Worm (Caenorhabditis elegans): ENCODE data around the gene aqp-3.

aqp-3 gene

ce11 chrIV:11008996-11009395, 42.7 kb upstream of the aqp-3 start, which contains the start of gene F13H10.6:
F13H10.6 (plus strand) TSS chrIV:11009296.
- TF ChIP-seq zip-8 (tag; optimal IDR thresholded peaks at IDR 0.05) (no peak), ceh-39 (tag; optimal IDR thresholded peaks at IDR 0.05) (no peak), unc-120 (tag; optimal IDR thresholded peaks at IDR 0.05; ENCODE audit: poor library complexity, severe bottlenecking) (no peak)

ce11 chrIV:11008255-11008654, 42.0 kb upstream of the aqp-3 start:
- TF ChIP-seq pha-4 (tag; optimal IDR thresholded peaks at IDR 0.05) (peak; percentile 31), lin-13 (tag; optimal IDR thresholded peaks at IDR 0.05) (no peak), unc-62 (GFP tag; optimal IDR thresholded peaks at IDR 0.05) (no peak), sptf-1 (tag; optimal IDR thresholded peaks at IDR 0.05) (no peak), blmp-1 (tag; optimal IDR thresholded peaks at IDR 0.05) (peak; percentile 54), unc-120 (tag; optimal IDR thresholded peaks at IDR 0.05; ENCODE audit: poor library complexity, severe bottlenecking) (no peak), nhr-2 (tag; optimal IDR thresholded peaks at IDR 0.05) (no peak), mab-5 (tag; optimal IDR thresholded peaks at IDR 0.05) (no peak), ceh-39 (tag; optimal IDR thresholded peaks at IDR 0.05) (no peak), nhr-237 (tag; optimal IDR thresholded peaks at IDR 0.05) (no peak)

- TF ChIP-seq sem-2 (GFP tag; optimal IDR thresholded peaks at IDR 0.05), result no peak
- TF ChIP-seq cnd-1 (tag; optimal IDR thresholded peaks at IDR 0.05), result no peak
- no peak for TF ChIP-seq elt-3 (tag; optimal IDR thresholded peaks at IDR 0.05)
- TF ChIP-seq unc-62 (GFP tag; optimal IDR thresholded peaks at IDR 0.05), result no peak
- no peak for TF ChIP-seq unc-39 (tag; optimal IDR thresholded peaks at IDR 0.05)
- no peak for TF ChIP-seq nhr-76 (tag; optimal IDR thresholded peaks at IDR 0.05)
- no peak for TF ChIP-seq lsy-2 (tag; optimal IDR thresholded peaks at IDR 0.05)
- no peak for TF ChIP-seq bed-3 (GFP tag; optimal IDR thresholded peaks at IDR 0.05)
- no peak for TF ChIP-seq hlh-1 (tag; optimal IDR thresholded peaks at IDR 0.05)
- no peak for TF ChIP-seq blmp-1 (tag; optimal IDR thresholded peaks at IDR 0.05)
- TF ChIP-seq nhr-12 (tag; optimal IDR thresholded peaks at IDR 0.05), result no peak
- no peak for TF ChIP-seq ces-1 (GFP tag; optimal IDR thresholded peaks at IDR 0.05)
- TF ChIP-seq zip-8 (tag; optimal IDR thresholded peaks at IDR 0.05), result no peak
- TF ChIP-seq mls-2 (tag; optimal IDR thresholded peaks at IDR 0.05), result no peak
- TF ChIP-seq snpc-4 (tag; optimal IDR thresholded peaks at IDR 0.05), result no peak
- no peak for TF ChIP-seq ztf-11 (tag; optimal IDR thresholded peaks at IDR 0.05)
- TF ChIP-seq mab-5 (tag; optimal IDR thresholded peaks at IDR 0.05), result no peak
Observed at ce11 chrIV:11006868-11007267, 40.6 kb upstream of the aqp-3 start.

- TF ChIP-seq nhr-237 (tag; optimal IDR thresholded peaks at IDR 0.05), result no peak
- no peak for TF ChIP-seq zip-8 (tag; optimal IDR thresholded peaks at IDR 0.05)
- TF ChIP-seq unc-39 (tag; optimal IDR thresholded peaks at IDR 0.05), result no peak
- TF ChIP-seq M03D4.4 (tag; optimal IDR thresholded peaks at IDR 0.05), result no peak
- no peak for TF ChIP-seq elt-1 (tag; optimal IDR thresholded peaks at IDR 0.05; ENCODE audit: borderline replicate concordance, insufficient read depth)
- no peak for TF ChIP-seq ceh-43 (GFP tag; optimal IDR thresholded peaks at IDR 0.05)
- TF ChIP-seq mls-2 (tag; optimal IDR thresholded peaks at IDR 0.05), result no peak
- TF ChIP-seq drap-1 (GFP tag; optimal IDR thresholded peaks at IDR 0.05), result no peak
- no peak for TF ChIP-seq ztf-11 (tag; optimal IDR thresholded peaks at IDR 0.05)
Observed at ce11 chrIV:11006383-11006782, 40.1 kb upstream of the aqp-3 start.

ce11 chrIV:11004273-11004672, 38.0 kb upstream of the aqp-3 start, which contains the start of gene F13H10.1:
F13H10.1 (plus strand) TSS chrIV:11004573.
- TF ChIP-seq nhr-12 (tag; optimal IDR thresholded peaks at IDR 0.05) (no peak), cnd-1 (tag; optimal IDR thresholded peaks at IDR 0.05) (no peak), unc-62 (GFP tag; optimal IDR thresholded peaks at IDR 0.05) (no peak), ham-2 (GFP tag; optimal IDR thresholded peaks at IDR 0.05) (no peak), sptf-1 (tag; optimal IDR thresholded peaks at IDR 0.05) (no peak), ceh-43 (GFP tag; optimal IDR thresholded peaks at IDR 0.05) (no peak), nhr-76 (tag; optimal IDR thresholded peaks at IDR 0.05) (no peak), lin-13 (tag; optimal IDR thresholded peaks at IDR 0.05) (no peak), unc-120 (tag; optimal IDR thresholded peaks at IDR 0.05; ENCODE audit: poor library complexity, severe bottlenecking) (no peak), lin-32 (GFP tag; optimal IDR thresholded peaks at IDR 0.05) (no peak), drap-1 (GFP tag; optimal IDR thresholded peaks at IDR 0.05) (no peak), nhr-2 (tag; optimal IDR thresholded peaks at IDR 0.05) (no peak), tbx-8 (GFP tag; optimal IDR thresholded peaks at IDR 0.05) (no peak), ceh-83 (GFP tag; optimal IDR thresholded peaks at IDR 0.05) (no peak), mep-1 (tag; optimal IDR thresholded peaks at IDR 0.05) (no peak), nhr-237 (tag; optimal IDR thresholded peaks at IDR 0.05) (no peak)
